Worm (Caenorhabditis elegans) whole organism, L4 larva: ENCODE measurements around the gene F49F1.15.

ENCODE experiments used
- D1046.2 ChIP-seq: fragments of 200-800 bp; sonication (Bioruptor generic); IDR thresholded peaks from 2 replicates; pipeline ENCODE4 v1.3.6; 2022; ENCODE audit warnings: missing genetic modification characterization, missing compliant biosample characterization
- F10B5.3 ChIP-seq: sonication (generic microtip); optimal IDR thresholded peaks from 2 replicates; lab custom pipeline; 2016; ENCODE audit warnings: mild to moderate bottlenecking, missing genetic modification characterization, missing compliant biosample characterization
- F37D6.2 ChIP-seq: sonication (generic microtip); optimal IDR thresholded peaks from 2 replicates; lab custom pipeline; 2016; ENCODE audit warnings: mild to moderate bottlenecking, missing genetic modification characterization, missing compliant biosample characterization
- Y105C5A.15 ChIP-seq: fragments of 200-800 bp; sonication (Bioruptor generic); IDR thresholded peaks from 2 replicates; pipeline ENCODE4 v1.3.6; 2022; ENCODE audit warnings: missing genetic modification characterization, missing compliant biosample characterization
- Y48G9A.11 ChIP-seq: fragments of 200-800 bp; sonication (Bioruptor generic); IDR thresholded peaks from 2 replicates; pipeline ENCODE4 v1.3.6; 2022; ENCODE audit warnings: missing genetic modification reagents, missing genetic modification characterization, missing compliant biosample characterization
- Y5F2A.4 ChIP-seq: fragments of 200-800 bp; sonication (Bioruptor generic); optimal IDR thresholded peaks from 2 replicates; lab custom pipeline; 2018; ENCODE audit warnings: mild to moderate bottlenecking, missing genetic modification characterization, missing compliant biosample characterization
- ZK546.5 ChIP-seq, 2 experiments: sonication (generic microtip); optimal IDR thresholded peaks; 2 replicates each; lab custom pipeline; 2017; ENCODE audit warnings: missing biosample characterization in 2 of 2, missing genetic modification characterization in 2 of 2
- arid-1 ChIP-seq: fragments of 200-800 bp; sonication (Bioruptor generic); conservative IDR thresholded peaks from 2 replicates; pipeline ENCODE4 v1.3.6; 2022; ENCODE audit warnings: missing genetic modification reagents, missing genetic modification characterization, missing compliant biosample characterization
- ceh-20 ChIP-seq: fragments of 200-800 bp; sonication (Bioruptor generic); IDR thresholded peaks from 2 replicates; pipeline ENCODE4 v1.3.6; 2022; ENCODE audit warnings: missing genetic modification reagents, missing genetic modification characterization, missing compliant biosample characterization
- ceh-62 ChIP-seq: sonication (generic microtip); optimal IDR thresholded peaks from 2 replicates; lab custom pipeline; 2017; ENCODE audit warnings: missing biosample characterization, missing genetic modification characterization
- daf-12 ChIP-seq: fragments of 150-350 bp; optimal IDR thresholded peaks from 2 replicates; lab custom pipeline; 2014; ENCODE audit warnings: missing biosample characterization, missing genetic modification reagents, missing genetic modification characterization
- daf-19 ChIP-seq: fragments of 200-800 bp; sonication (Bioruptor generic); conservative IDR thresholded peaks from 2 replicates; pipeline ENCODE4 v1.3.6; 2022; ENCODE audit warnings: missing genetic modification characterization, missing compliant biosample characterization
- dmd-8 ChIP-seq: fragments of 200-800 bp; sonication (Bioruptor generic); IDR thresholded peaks from 2 replicates; pipeline ENCODE4 v1.3.6; 2022; ENCODE audit warnings: missing genetic modification characterization, missing compliant biosample characterization
- dpl-1 ChIP-seq: fragments of 150-350 bp; optimal IDR thresholded peaks from 2 replicates; lab custom pipeline; 2014; ENCODE audit warnings: missing biosample characterization, missing genetic modification reagents, missing genetic modification characterization
- dve-1 ChIP-seq: sonication (generic microtip); optimal IDR thresholded peaks from 2 replicates; lab custom pipeline; 2017; ENCODE audit warnings: antibody characterized with exemption, mild to moderate bottlenecking, missing genetic modification characterization, missing compliant biosample characterization; ENCODE audit not compliant: insufficient read depth
- egl-27 ChIP-seq: sonication (generic microtip); optimal IDR thresholded peaks from 3 replicates; lab custom pipeline; 2017; ENCODE audit warnings: missing biosample characterization, missing genetic modification reagents, missing genetic modification characterization
- fkh-10 ChIP-seq: fragments of 150-350 bp; optimal IDR thresholded peaks from 2 replicates; lab custom pipeline; 2014; ENCODE audit warnings: missing biosample characterization, missing genetic modification reagents, missing genetic modification characterization
- hif-1 ChIP-seq, 2 experiments: sonication (generic microtip); optimal IDR thresholded peaks; 2 replicates each; lab custom pipeline; 2016 to 2017; ENCODE audit warnings: missing compliant biosample characterization in 2 of 2, missing genetic modification characterization in 2 of 2, missing genetic modification reagents in 2 of 2, missing genotype in 2 of 2, mild to moderate bottlenecking in 1 of 2
- hlh-11 ChIP-seq: fragments of 200-800 bp; sonication (Bioruptor generic); optimal IDR thresholded peaks from 2 replicates; lab custom pipeline; 2018; ENCODE audit warnings: mild to moderate bottlenecking, missing genetic modification characterization, missing compliant biosample characterization
- lim-7 ChIP-seq: fragments of 200-800 bp; sonication (Bioruptor generic); IDR thresholded peaks from 2 replicates; pipeline ENCODE4 v1.3.6; 2022; ENCODE audit warnings: missing genetic modification characterization, missing compliant biosample characterization
- lin-13 ChIP-seq: fragments of 150-350 bp; optimal IDR thresholded peaks from 2 replicates; lab custom pipeline; 2014; ENCODE audit warnings: missing biosample characterization, missing genetic modification reagents, missing genetic modification characterization
- lin-15B ChIP-seq: fragments of 150-350 bp; sonication (generic microtip); optimal IDR thresholded peaks from 3 replicates; lab custom pipeline; 2014; ENCODE audit warnings: missing biosample characterization, missing genetic modification characterization
- lsy-2 ChIP-seq, 2 experiments: fragments of 150-350 bp in 1 of 2; sonication (generic microtip) in 1 of 2; optimal IDR thresholded peaks; 2 replicates each; lab custom pipeline; 2014 to 2017; ENCODE audit warnings: missing biosample characterization in 2 of 2, missing genetic modification characterization in 2 of 2
- madf-9 ChIP-seq: fragments of 200-800 bp; sonication (Bioruptor generic); conservative IDR thresholded peaks from 2 replicates; pipeline ENCODE4 v1.3.6; 2022; ENCODE audit warnings: missing genetic modification reagents, missing genetic modification characterization, missing compliant biosample characterization
- mdl-1 ChIP-seq, 2 experiments: fragments of 150-350 bp in 1 of 2; sonication (generic microtip) in 1 of 2; optimal IDR thresholded peaks; 2 replicates each; lab custom pipeline; 2014 to 2017; ENCODE audit warnings: missing biosample characterization in 2 of 2, missing genetic modification characterization in 2 of 2
- mep-1 ChIP-seq: fragments of 150-350 bp; sonication (generic microtip); optimal IDR thresholded peaks from 3 replicates; lab custom pipeline; 2014; ENCODE audit warnings: missing biosample characterization, missing genetic modification characterization
- mxl-3 ChIP-seq: fragments of 200-800 bp; sonication (Bioruptor generic); optimal IDR thresholded peaks from 2 replicates; lab custom pipeline; 2018; ENCODE audit warnings: mild to moderate bottlenecking, missing genetic modification characterization, missing compliant biosample characterization
- nhr-102 ChIP-seq: sonication (generic microtip); optimal IDR thresholded peaks from 2 replicates; lab custom pipeline; 2016; ENCODE audit warnings: mild to moderate bottlenecking, missing genetic modification characterization, moderate library complexity, missing compliant biosample characterization
- nhr-11 ChIP-seq: fragments of 150-350 bp; optimal IDR thresholded peaks from 2 replicates; lab custom pipeline; 2014; ENCODE audit warnings: missing biosample characterization, missing genetic modification characterization
- nhr-41 ChIP-seq: fragments of 200-800 bp; sonication (Bioruptor generic); IDR thresholded peaks from 2 replicates; pipeline ENCODE4 v1.3.6; 2022; ENCODE audit warnings: missing genetic modification reagents, missing genetic modification characterization, missing compliant biosample characterization
- nhr-42 ChIP-seq: fragments of 200-800 bp; sonication (Bioruptor generic); IDR thresholded peaks from 2 replicates; pipeline ENCODE4 v1.3.6; 2022; ENCODE audit warnings: missing genetic modification characterization, missing compliant biosample characterization
- nhr-6 ChIP-seq: fragments of 150-350 bp; optimal IDR thresholded peaks from 2 replicates; lab custom pipeline; 2014; ENCODE audit warnings: missing biosample characterization, missing genetic modification characterization
- nhr-76 ChIP-seq: fragments of 150-350 bp; optimal IDR thresholded peaks from 2 replicates; lab custom pipeline; 2014; ENCODE audit warnings: missing biosample characterization, missing genetic modification characterization
- php-3 ChIP-seq: fragments of 200-800 bp; sonication (Bioruptor generic); IDR thresholded peaks from 2 replicates; pipeline ENCODE4 v1.3.6; 2022; ENCODE audit warnings: missing genetic modification reagents, missing genetic modification characterization, missing compliant biosample characterization
- pqm-1 ChIP-seq: sonication (generic microtip); optimal IDR thresholded peaks from 2 replicates; lab custom pipeline; 2017; ENCODE audit warnings: missing biosample characterization, missing genetic modification characterization
- saeg-2 ChIP-seq: fragments of 200-800 bp; sonication (Bioruptor generic); IDR thresholded peaks from 2 replicates; pipeline ENCODE4 v1.3.6; 2022; ENCODE audit warnings: missing genetic modification reagents, missing genetic modification characterization, missing compliant biosample characterization
- set-16 ChIP-seq: fragments of 200-800 bp; sonication (Bioruptor generic); IDR thresholded peaks from 2 replicates; pipeline ENCODE4 v1.3.6; 2022; ENCODE audit warnings: missing genetic modification reagents, missing genetic modification characterization, missing compliant biosample characterization
- skn-1 ChIP-seq: fragments of 150-350 bp; optimal IDR thresholded peaks from 2 replicates; lab custom pipeline; 2014; ENCODE audit warnings: missing biosample characterization, missing genetic modification characterization
- snpc-4 ChIP-seq: fragments of 150-350 bp; optimal IDR thresholded peaks from 2 replicates; lab custom pipeline; 2014; ENCODE audit warnings: missing biosample characterization, missing genetic modification characterization
- spr-1 ChIP-seq: sonication (generic microtip); optimal IDR thresholded peaks from 2 replicates; lab custom pipeline; 2016; ENCODE audit warnings: mild to moderate bottlenecking, missing genetic modification characterization, missing compliant biosample characterization
- spr-3 ChIP-seq: fragments of 200-800 bp; sonication (Bioruptor generic); optimal IDR thresholded peaks from 2 replicates; lab custom pipeline; 2018; ENCODE audit warnings: mild to moderate bottlenecking, missing genetic modification characterization, missing compliant biosample characterization
- unc-130 ChIP-seq: sonication (generic microtip); optimal IDR thresholded peaks from 2 replicates; lab custom pipeline; 2016; ENCODE audit warnings: missing genetic modification reagents, missing genetic modification characterization, missing compliant biosample characterization
- unc-39 ChIP-seq: sonication (generic microtip); optimal IDR thresholded peaks from 2 replicates; lab custom pipeline; 2017; ENCODE audit warnings: missing biosample characterization, missing genetic modification characterization
- vab-7 ChIP-seq: fragments of 200-800 bp; sonication (Bioruptor generic); IDR thresholded peaks from 2 replicates; pipeline ENCODE4 v1.3.6; 2022; ENCODE audit warnings: missing genetic modification reagents, missing genetic modification characterization, missing compliant biosample characterization
- zfp-2 ChIP-seq: sonication (generic microtip); optimal IDR thresholded peaks from 2 replicates; lab custom pipeline; 2016; ENCODE audit warnings: mild to moderate bottlenecking, missing genetic modification characterization, missing compliant biosample characterization
- ztf-11 ChIP-seq: fragments of 150-350 bp; optimal IDR thresholded peaks from 2 replicates; lab custom pipeline; 2014; ENCODE audit warnings: missing biosample characterization, missing genetic modification characterization
- ztf-7 ChIP-seq: fragments of 150-350 bp; optimal IDR thresholded peaks from 2 replicates; lab custom pipeline; 2014; ENCODE audit warnings: missing biosample characterization, missing genetic modification characterization

F49F1.15 gene

DNA sequence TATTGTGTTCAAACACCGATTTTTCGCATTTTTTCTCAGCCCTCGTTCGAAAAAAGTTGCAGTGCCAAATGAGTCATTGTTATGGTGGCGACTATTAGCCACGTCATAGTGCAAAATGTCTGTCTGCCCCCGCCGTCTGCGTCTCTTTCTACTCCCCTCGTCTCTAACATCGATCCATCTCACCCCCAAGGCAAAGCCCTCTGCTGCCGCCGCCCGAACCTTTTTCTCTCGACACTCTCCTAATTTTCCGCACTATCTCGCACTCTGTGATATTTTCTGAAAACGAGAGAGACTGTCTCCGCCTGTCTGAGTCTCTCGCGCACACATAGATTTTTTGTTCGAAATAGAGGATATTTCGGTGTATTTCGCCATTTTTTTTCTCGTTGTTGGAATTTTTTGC lies 21.3 kb downstream of the F49F1.15 start (continued):
- TF ChIP-seq nhr-42 (GFP tag; lab: Robert Waterston, UW), result no peak
- 0 out of 2 replicates have a peak, but pooled peaks have one; percentile 14 for TF ChIP-seq madf-9 (GFP tag; lab: Robert Waterston, UW)
- peak; percentile 18 for TF ChIP-seq nhr-6 (tag; lab: Kevin White, UChicago)
- peak in 1 of 2 experiments; percentile 69 for TF ChIP-seq lsy-2 (tag; optimal IDR thresholded peaks at IDR 0.05; lab: Kevin White, UChicago)
- no peak for TF ChIP-seq snpc-4 (tag; lab: Kevin White, UChicago)
- TF ChIP-seq D1046.2 (GFP tag; lab: Robert Waterston, UW), result no peak
- TF ChIP-seq hif-1 (tag; optimal IDR thresholded peaks at IDR 0.05; lab: Kevin White, UChicago), result peak in 1 of 2 experiments; percentile 47
- TF ChIP-seq dpl-1 (GFP tag; lab: Kevin White, UChicago), result peak; percentile 52
- TF ChIP-seq F37D6.2, result peak; percentile 53
- no peak for TF ChIP-seq egl-27 (tag; lab: Kevin White, UChicago)
- peak; percentile 3 for TF ChIP-seq zfp-2 (tag; lab: Kevin White, UChicago)
- peak; percentile 90 for TF ChIP-seq hlh-11 (tag; lab: Kevin White, UChicago)
- TF ChIP-seq nhr-41, result no peak
- TF ChIP-seq nhr-11 (tag; lab: Kevin White, UChicago), result peak; percentile 10
- TF ChIP-seq ztf-11 (tag; lab: Kevin White, UChicago), result no peak
- TF ChIP-seq lin-15B (tag; lab: Kevin White, UChicago), result no peak
- no peak for TF ChIP-seq ZK546.5 (tag; optimal IDR thresholded peaks at IDR 0.05; lab: Kevin White, UChicago)
- no peak for TF ChIP-seq spr-3
- TF ChIP-seq spr-1 (tag; lab: Kevin White, UChicago), result peak; percentile 5
- TF ChIP-seq nhr-76 (tag; lab: Kevin White, UChicago), result no peak
- TF ChIP-seq ztf-7, result no peak
- no peak for TF ChIP-seq saeg-2 (GFP tag; lab: Robert Waterston, UW)
- no peak for TF ChIP-seq unc-39 (tag; lab: Kevin White, UChicago)
- TF ChIP-seq daf-19 (GFP tag; lab: Robert Waterston, UW), result no peak
- peak; percentile 33 for TF ChIP-seq nhr-102 (tag; lab: Kevin White, UChicago)
- no peak for TF ChIP-seq skn-1 (tag; lab: Kevin White, UChicago)
- TF ChIP-seq lim-7 (GFP tag; lab: Robert Waterston, UW), result no peak
- TF ChIP-seq mxl-3 (GFP tag; lab: Kevin White, UChicago), result no peak
- TF ChIP-seq set-16, result peak; percentile 63; the same call in 1 of the 2 replicates
- no peak for TF ChIP-seq daf-12
- TF ChIP-seq Y105C5A.15 (GFP tag; lab: Robert Waterston, UW), result no peak
- no peak for TF ChIP-seq unc-130 (GFP tag; lab: Kevin White, UChicago)
- peak; percentile 63; the same call in 1 of the 2 replicates for TF ChIP-seq ceh-20 (GFP tag; lab: Robert Waterston, UW)
- no peak for TF ChIP-seq dmd-8 (GFP tag; lab: Robert Waterston, UW)
- TF ChIP-seq arid-1 (GFP tag; lab: Robert Waterston, UW), result no peak; the same call in 1 of the 2 replicates
- TF ChIP-seq mdl-1 (tag; optimal IDR thresholded peaks at IDR 0.05; lab: Kevin White, UChicago), result peak in 1 of 2 experiments; percentile 59
- TF ChIP-seq dve-1 (tag; lab: Kevin White, UChicago), result peak; percentile 89
- no peak for TF ChIP-seq fkh-10 (GFP tag; lab: Kevin White, UChicago)
- TF ChIP-seq mep-1 (tag; lab: Kevin White, UChicago), result peak; percentile 75
- TF ChIP-seq vab-7 (GFP tag; lab: Robert Waterston, UW), result no peak
- no peak for TF ChIP-seq Y5F2A.4 (GFP tag; lab: Kevin White, UChicago)
- TF ChIP-seq lin-13 (GFP tag; lab: Kevin White, UChicago), result no peak
- TF ChIP-seq Y48G9A.11 (GFP tag; lab: Robert Waterston, UW), result no peak
- no peak for TF ChIP-seq pqm-1 (tag; lab: Kevin White, UChicago)
- TF ChIP-seq ceh-62 (tag; lab: Kevin White, UChicago), result no peak
- TF ChIP-seq php-3, result no peak
- TF ChIP-seq F10B5.3, result no peak
